Fruit fly (Drosophila melanogaster) whole organism, embryonic: ENCODE results near the gene SmydA-2.

ENCODE experiments used
- Adf1 ChIP-seq: fragments of 200-800 bp; sonication (Bioruptor generic); IDR thresholded peaks from 2 replicates; pipeline ENCODE4 v1.3.6; 2022; ENCODE audit warnings: missing biosample characterization, missing genetic modification characterization
- CG1024 ChIP-seq: fragments of 200-800 bp; sonication (Bioruptor generic); IDR thresholded peaks from 2 replicates; pipeline ENCODE4 v1.3.6; 2022; ENCODE audit warnings: missing biosample characterization, missing genetic modification characterization
- CG11093 ChIP-seq: fragments of 200-800 bp; sonication (Bioruptor generic); IDR thresholded peaks from 3 replicates; pipeline ENCODE4 v1.3.6; 2022; ENCODE audit warnings: missing biosample characterization, missing genetic modification characterization
- CG12236 ChIP-seq: fragments of 200-800 bp; sonication (Bioruptor generic); optimal IDR thresholded peaks from 2 replicates; lab custom pipeline; 2016; ENCODE audit warnings: missing biosample characterization, missing genetic modification characterization
- CG12299 ChIP-seq: fragments of 200-800 bp; sonication (Bioruptor generic); optimal IDR thresholded peaks from 2 replicates; lab custom pipeline; 2018; ENCODE audit warnings: missing biosample characterization, mild to moderate bottlenecking, missing genetic modification characterization
- CG14014 ChIP-seq: fragments of 200-800 bp; sonication (Bioruptor generic); IDR thresholded peaks from 2 replicates; pipeline ENCODE4 v1.3.6; 2022; ENCODE audit warnings: missing biosample characterization, missing genetic modification characterization
- CG14860 ChIP-seq: fragments of 200-800 bp; sonication (Bioruptor generic); IDR thresholded peaks from 3 replicates; pipeline ENCODE4 v1.3.6; 2022; ENCODE audit warnings: missing biosample characterization, missing genetic modification characterization; ENCODE audit not compliant: partially characterized antibody
- CG16863 ChIP-seq: fragments of 200-800 bp; sonication (Bioruptor generic); optimal IDR thresholded peaks from 3 replicates; lab custom pipeline; 2016; ENCODE audit warnings: missing biosample characterization, missing genetic modification characterization
- CG18764 ChIP-seq: fragments of 200-800 bp; sonication (Bioruptor generic); optimal IDR thresholded peaks from 3 replicates; lab custom pipeline; 2016; ENCODE audit warnings: missing biosample characterization, missing genetic modification characterization
- CG2712 ChIP-seq: fragments of 200-800 bp; optimal IDR thresholded peaks from 3 replicates; lab custom pipeline; 2019; ENCODE audit warnings: missing biosample characterization, mild to moderate bottlenecking, missing genetic modification characterization, moderate library complexity
- CG4404 ChIP-seq: fragments of 200-800 bp; sonication (Bioruptor generic); IDR thresholded peaks from 2 replicates; pipeline ENCODE4 v1.3.6; 2022; ENCODE audit warnings: missing biosample characterization, missing genetic modification characterization
- CG4820 ChIP-seq: fragments of 200-800 bp; sonication (Bioruptor generic); optimal IDR thresholded peaks from 3 replicates; lab custom pipeline; 2016; ENCODE audit warnings: missing biosample characterization, missing genetic modification characterization
- CG5245 ChIP-seq: fragments of 200-800 bp; sonication (Bioruptor generic); optimal IDR thresholded peaks from 3 replicates; lab custom pipeline; 2016; ENCODE audit warnings: missing biosample characterization, missing genetic modification characterization
- CG7556 ChIP-seq: fragments of 200-800 bp; sonication (Bioruptor generic); optimal IDR thresholded peaks from 2 replicates; lab custom pipeline; 2017; ENCODE audit warnings: missing biosample characterization, mild to moderate bottlenecking, missing genetic modification characterization
- CG7839 ChIP-seq: fragments of 200-800 bp; sonication (Bioruptor generic); optimal IDR thresholded peaks from 3 replicates; lab custom pipeline; 2018; ENCODE audit warnings: missing biosample characterization, mild to moderate bottlenecking, missing genetic modification characterization, moderate library complexity
- CG7928 ChIP-seq: fragments of 200-800 bp; sonication (Bioruptor generic); optimal IDR thresholded peaks from 2 replicates; lab custom pipeline; 2017; ENCODE audit warnings: missing biosample characterization, mild to moderate bottlenecking, missing genetic modification characterization
- CG8388 ChIP-seq: fragments of 200-800 bp; sonication (Bioruptor generic); optimal IDR thresholded peaks from 2 replicates; lab custom pipeline; 2019; ENCODE audit warnings: missing biosample characterization, mild to moderate bottlenecking, missing genetic modification characterization, moderate library complexity
- CG8944 ChIP-seq: fragments of 200-800 bp; sonication (Bioruptor generic); optimal IDR thresholded peaks from 3 replicates; lab custom pipeline; 2016; ENCODE audit warnings: missing biosample characterization, missing genetic modification characterization
- CkIIα-i1 ChIP-seq: fragments of 200-800 bp; sonication (Bioruptor generic); IDR thresholded peaks from 2 replicates; pipeline ENCODE4 v1.3.6; 2022; ENCODE audit warnings: missing biosample characterization, missing genetic modification characterization
- D ChIP-seq, 2 experiments: fragments of 200-800 bp in 1 of 2; fragments of >200 bp in 1 of 2; sonication (Bioruptor generic) in 1 of 2; optimal IDR thresholded peaks; 2 replicates in 1 of 2; 3 replicates in 1 of 2; lab custom pipeline; 2017; ENCODE audit warnings: mild to moderate bottlenecking in 1 of 2, missing biosample characterization in 1 of 2, missing genetic modification characterization in 1 of 2, missing genetic modification reagents in 1 of 2
- Gug ChIP-seq: fragments of 200-800 bp; sonication (Bioruptor generic); IDR thresholded peaks from 4 replicates; pipeline ENCODE4 v1.3.6; 2022; ENCODE audit warnings: missing biosample characterization, missing genetic modification characterization
- Hand ChIP-seq: fragments of 200-800 bp; sonication (Bioruptor generic); optimal IDR thresholded peaks from 2 replicates; lab custom pipeline; 2017; ENCODE audit warnings: mild to moderate bottlenecking, missing biosample characterization, missing genetic modification reagents, missing genetic modification characterization
- HmgD ChIP-seq: fragments of 200-800 bp; sonication (Bioruptor generic); optimal IDR thresholded peaks from 3 replicates; lab custom pipeline; 2016; ENCODE audit warnings: missing biosample characterization, missing genetic modification characterization
- Lhr ChIP-seq: fragments of 200-800 bp; sonication (Bioruptor generic); optimal IDR thresholded peaks from 3 replicates; lab custom pipeline; 2017; ENCODE audit warnings: mild to moderate bottlenecking, missing biosample characterization, missing genetic modification reagents, missing genetic modification characterization
- MESR4 ChIP-seq: fragments of 200-800 bp; sonication (Bioruptor generic); optimal IDR thresholded peaks from 2 replicates; lab custom pipeline; 2018; ENCODE audit warnings: missing biosample characterization, mild to moderate bottlenecking, missing genetic modification characterization, moderate library complexity
- Mrtf ChIP-seq: fragments of 200-800 bp; sonication (Bioruptor generic); IDR thresholded peaks from 3 replicates; pipeline ENCODE4 v1.3.6; 2022; ENCODE audit warnings: missing biosample characterization, missing genetic modification characterization
- NK7.1 ChIP-seq: fragments of 200-800 bp; sonication (Bioruptor generic); optimal IDR thresholded peaks from 3 replicates; lab custom pipeline; 2016; ENCODE audit warnings: missing biosample characterization, missing genetic modification characterization
- Ptx1 ChIP-seq: fragments of 200-800 bp; sonication (Bioruptor generic); IDR thresholded peaks from 2 replicates; pipeline ENCODE4 v1.3.6; 2022; ENCODE audit warnings: missing biosample characterization, missing genetic modification characterization
- Vsx1 ChIP-seq: fragments of 200-800 bp; sonication (Bioruptor generic); optimal IDR thresholded peaks from 2 replicates; lab custom pipeline; 2017; ENCODE audit warnings: missing biosample characterization, mild to moderate bottlenecking, missing genetic modification characterization, missing genetic modification reagents
- al ChIP-seq: fragments of 200-800 bp; sonication (Bioruptor generic); IDR thresholded peaks from 2 replicates; pipeline ENCODE4 v1.3.6; 2022; ENCODE audit warnings: missing biosample characterization, missing genetic modification characterization
- ap ChIP-seq: fragments of 200-800 bp; sonication (Bioruptor generic); IDR thresholded peaks from 2 replicates; pipeline ENCODE4 v1.3.6; 2022; ENCODE audit warnings: missing biosample characterization, missing genetic modification characterization
- az2 ChIP-seq: fragments of 200-800 bp; sonication (Bioruptor generic); optimal IDR thresholded peaks from 3 replicates; lab custom pipeline; 2016; ENCODE audit warnings: missing biosample characterization, missing genetic modification characterization
- crc ChIP-seq: fragments of 200-800 bp; sonication (Bioruptor generic); optimal IDR thresholded peaks from 2 replicates; lab custom pipeline; 2016; ENCODE audit warnings: missing biosample characterization, missing genetic modification characterization
- crol ChIP-seq: fragments of 200-800 bp; sonication (Bioruptor generic); IDR thresholded peaks from 2 replicates; pipeline ENCODE4 v1.3.6; 2022; ENCODE audit warnings: missing biosample characterization, missing genetic modification characterization
- dimm ChIP-seq: fragments of 200-800 bp; sonication (Bioruptor generic); IDR thresholded peaks from 2 replicates; pipeline ENCODE4 v1.3.6; 2022; ENCODE audit warnings: missing biosample characterization, missing genetic modification characterization
- dysf ChIP-seq: fragments of 200-800 bp; sonication (Bioruptor generic); IDR thresholded peaks from 3 replicates; pipeline ENCODE4 v1.3.6; 2022; ENCODE audit warnings: missing biosample characterization, missing genetic modification characterization
- fd3F ChIP-seq: fragments of 200-800 bp; sonication (Bioruptor generic); optimal IDR thresholded peaks from 2 replicates; lab custom pipeline; 2018; ENCODE audit warnings: missing biosample characterization, mild to moderate bottlenecking, missing genetic modification characterization, moderate library complexity
- gce ChIP-seq: fragments of 200-800 bp; sonication (Bioruptor generic); IDR thresholded peaks from 3 replicates; pipeline ENCODE4 v1.3.6; 2022; ENCODE audit warnings: missing biosample characterization, missing genetic modification characterization
- gt ChIP-seq: fragments of 200-800 bp; sonication (Bioruptor generic); IDR thresholded peaks from 2 replicates; pipeline ENCODE4 v1.3.6; 2022; ENCODE audit warnings: missing biosample characterization, missing genetic modification characterization
- hkb ChIP-seq, 2 experiments: fragments of 200-800 bp in 1 of 2; fragments of >200 bp in 1 of 2; sonication (Bioruptor generic) in 1 of 2; IDR thresholded peaks in 1 of 2; optimal IDR thresholded peaks in 1 of 2; 2 replicates each; pipeline versions ENCODE4 v1.3.6 to Lab custom; 2017 to 2022; ENCODE audit warnings: missing biosample characterization in 1 of 2, missing genetic modification characterization in 1 of 2
- kni ChIP-seq: fragments of 200-800 bp; sonication (Bioruptor generic); optimal IDR thresholded peaks from 3 replicates; lab custom pipeline; 2017; ENCODE audit warnings: mild to moderate bottlenecking, missing biosample characterization, missing genetic modification reagents, missing genetic modification characterization
- pfk ChIP-seq: fragments of 200-800 bp; sonication (Bioruptor generic); optimal IDR thresholded peaks from 2 replicates; lab custom pipeline; 2018; ENCODE audit warnings: missing biosample characterization, mild to moderate bottlenecking, missing genetic modification characterization, moderate library complexity
- phol ChIP-seq: fragments of 200-800 bp; sonication (Bioruptor generic); optimal IDR thresholded peaks from 3 replicates; lab custom pipeline; 2018; ENCODE audit warnings: missing biosample characterization, mild to moderate bottlenecking, missing genetic modification characterization, moderate library complexity
- pum ChIP-seq: fragments of 200-800 bp; sonication (Bioruptor generic); optimal IDR thresholded peaks from 2 replicates; lab custom pipeline; 2016; ENCODE audit warnings: missing biosample characterization, missing genetic modification characterization
- sima ChIP-seq: fragments of 200-800 bp; sonication (Bioruptor generic); optimal IDR thresholded peaks from 2 replicates; lab custom pipeline; 2016; ENCODE audit warnings: missing biosample characterization, missing genetic modification characterization
- so ChIP-seq: fragments of 200-800 bp; sonication (Bioruptor generic); IDR thresholded peaks from 3 replicates; pipeline ENCODE4 v1.3.6; 2022; ENCODE audit warnings: missing biosample characterization, missing genetic modification characterization
- sr ChIP-seq: fragments of 200-800 bp; sonication (Bioruptor generic); IDR thresholded peaks from 3 replicates; pipeline ENCODE4 v1.3.6; 2022; ENCODE audit warnings: missing biosample characterization, missing genetic modification characterization
- sug ChIP-seq: fragments of 200-800 bp; optimal IDR thresholded peaks from 2 replicates; lab custom pipeline; 2019; ENCODE audit warnings: missing biosample characterization, mild to moderate bottlenecking, missing genetic modification characterization, moderate library complexity
- wor ChIP-seq: fragments of 200-800 bp; sonication (Bioruptor generic); IDR thresholded peaks from 2 replicates; pipeline ENCODE4 v1.3.6; 2022; ENCODE audit warnings: missing biosample characterization, missing genetic modification characterization
- zf30C ChIP-seq: fragments of 200-800 bp; sonication (Bioruptor generic); optimal IDR thresholded peaks from 3 replicates; lab custom pipeline; 2018; ENCODE audit warnings: missing biosample characterization, mild to moderate bottlenecking, missing genetic modification characterization

Gene SmydA-2

DNA sequence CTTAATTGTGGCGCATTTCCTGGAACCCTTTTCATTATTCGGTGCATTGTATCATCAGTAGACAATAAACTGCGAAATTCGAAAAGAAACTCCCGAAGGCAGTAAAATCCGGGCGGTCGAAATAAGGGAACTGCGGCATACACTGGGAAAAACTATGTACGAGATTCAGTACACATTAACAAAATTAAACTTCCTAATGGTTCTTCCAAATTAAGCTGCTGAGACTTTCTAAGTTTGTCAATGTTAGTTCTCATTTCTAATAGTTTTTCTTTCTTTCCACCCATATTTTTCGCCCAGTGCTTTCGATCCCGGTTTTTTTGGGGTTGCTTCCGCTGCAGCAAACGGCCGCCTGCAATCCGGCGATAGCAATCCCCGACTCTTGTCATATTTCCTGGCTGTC lies 21.7 kb upstream of the SmydA-2 start (continued):
- TF ChIP-seq CG12236 (GFP tag; lab: Kevin White, UChicago) = peak; percentile 53
- TF ChIP-seq al (GFP tag; lab: Robert Waterston, UW) = 0 out of 2 replicates have a peak, but pooled peaks have one; percentile 25
- TF ChIP-seq crol = no peak
- no peak for TF ChIP-seq Hand (GFP tag; lab: Kevin White, UChicago)
- TF ChIP-seq sug (tag; lab: Kevin White, UChicago) = peak; percentile 21
- peak; percentile 83 for TF ChIP-seq CG16863 (GFP tag; lab: Kevin White, UChicago)
- 0 out of 2 replicates have a peak, but pooled peaks have one; percentile 13 for TF ChIP-seq dimm (GFP tag; lab: Robert Waterston, UW)
- TF ChIP-seq MESR4 = no peak
- peak; percentile 82 for TF ChIP-seq Mrtf (GFP tag; lab: Robert Waterston, UW)
- peak; percentile 81 for TF ChIP-seq CG7839 (tag; lab: Kevin White, UChicago)
- peak; percentile 73 for TF ChIP-seq Ptx1 (GFP tag; lab: Robert Waterston, UW)
- TF ChIP-seq CG12299 = peak; percentile 25
- TF ChIP-seq NK7.1 (GFP tag; lab: Kevin White, UChicago) = peak; percentile 61
- TF ChIP-seq CG1024 (GFP tag; lab: Robert Waterston, UW) = peak; percentile 38; the same call in 1 of the 2 replicates
- peak; percentile 90 for TF ChIP-seq CG2712 (tag; lab: Kevin White, UChicago)
- peak; percentile 69 for TF ChIP-seq gt
- peak; percentile 60 for TF ChIP-seq pum (GFP tag; lab: Kevin White, UChicago)
- TF ChIP-seq CG8388 = peak; percentile 57
- TF ChIP-seq CG7928 = no peak
- TF ChIP-seq ap (GFP tag; lab: Robert Waterston, UW) = peak; percentile 79
- peak; percentile 72; the same call in 3 of the 4 replicates for TF ChIP-seq Gug (GFP tag; lab: Robert Waterston, UW)
- TF ChIP-seq crc (GFP tag; lab: Kevin White, UChicago) = peak; percentile 18
- TF ChIP-seq CG8944 (GFP tag; lab: Kevin White, UChicago) = peak; percentile 78
- peak; percentile 62; the same call in 2 of the 3 replicates for TF ChIP-seq CG11093 (GFP tag; lab: Robert Waterston, UW)
- peak; percentile 84 for TF ChIP-seq zf30C
- TF ChIP-seq Vsx1 (GFP tag; lab: Kevin White, UChicago) = peak; percentile 28
- TF ChIP-seq HmgD (GFP tag; lab: Kevin White, UChicago) = peak; percentile 29
- TF ChIP-seq CG7556 (GFP tag; lab: Kevin White, UChicago) = peak; percentile 71
- no peak for TF ChIP-seq kni (GFP tag; lab: Kevin White, UChicago)
- TF ChIP-seq pfk = no peak
- peak; percentile 84 for TF ChIP-seq CG5245 (GFP tag; lab: Kevin White, UChicago)
- peak; percentile 59; the same call in 1 of the 2 replicates for TF ChIP-seq wor (GFP tag; lab: Robert Waterston, UW)
- TF ChIP-seq hkb (optimal IDR thresholded peaks at IDR 0.05; lab: Kevin White, UChicago) = no peak
- TF ChIP-seq hkb (GFP tag; IDR thresholded peaks at IDR 0.05; lab: Robert Waterston, UW) = peak; percentile 83
- TF ChIP-seq dysf (GFP tag; lab: Robert Waterston, UW) = peak; percentile 79
- TF ChIP-seq CG4404 (GFP tag; lab: Robert Waterston, UW) = peak; percentile 81
- no peak for TF ChIP-seq CkIIα-i1 (GFP tag; lab: Robert Waterston, UW)
- TF ChIP-seq fd3F (GFP tag; lab: Kevin White, UChicago) = peak; percentile 3
- TF ChIP-seq CG14860 (GFP tag; lab: Robert Waterston, UW) = no peak
- TF ChIP-seq phol (tag; lab: Kevin White, UChicago) = peak; percentile 82
- 0 out of 3 replicates have a peak, but pooled peaks have one; percentile 40 for TF ChIP-seq sr (GFP tag; lab: Robert Waterston, UW)
- TF ChIP-seq CG14014 (GFP tag; lab: Robert Waterston, UW) = 0 out of 2 replicates have a peak, but pooled peaks have one; percentile 32
- TF ChIP-seq D (optimal IDR thresholded peaks at IDR 0.05; lab: Kevin White, UChicago) = no peak
- peak; percentile 20 for TF ChIP-seq D (GFP tag; optimal IDR thresholded peaks at IDR 0.05; lab: Kevin White, UChicago)
- peak; percentile 80 for TF ChIP-seq gce (GFP tag; lab: Robert Waterston, UW)
- TF ChIP-seq Lhr (GFP tag; lab: Kevin White, UChicago) = peak; percentile 53
- peak; percentile 54 for TF ChIP-seq CG18764 (GFP tag; lab: Kevin White, UChicago)
- TF ChIP-seq Adf1 = no peak
- TF ChIP-seq az2 = peak; percentile 83
- TF ChIP-seq CG4820 (GFP tag; lab: Kevin White, UChicago) = peak; percentile 89
- no peak for TF ChIP-seq sima (GFP tag; lab: Kevin White, UChicago)
- TF ChIP-seq so (GFP tag; lab: Robert Waterston, UW) = peak; percentile 79; the same call in 2 of the 3 replicates
